Worm (Caenorhabditis elegans) whole organism, L4 larva: Measurements from ENCODE around the gene M116.5.

Source experiments
- F49E8.2 ChIP-seq: sonication (generic microtip); optimal IDR thresholded peaks from 2 replicates; lab custom pipeline; 2016; ENCODE audit warnings: missing compliant biosample characterization, mild to moderate bottlenecking, missing genetic modification characterization, borderline replicate concordance
- T20F7.1 ChIP-seq: fragments of 200-800 bp; sonication (Bioruptor generic); optimal IDR thresholded peaks from 2 replicates; lab custom pipeline; 2018; ENCODE audit warnings: mild to moderate bottlenecking, missing genetic modification characterization, missing compliant biosample characterization
- T26A8.4 ChIP-seq: fragments of 200-800 bp; sonication (Bioruptor generic); IDR thresholded peaks from 2 replicates; pipeline ENCODE4 v1.3.6; 2022; ENCODE audit warnings: missing genetic modification characterization, missing compliant biosample characterization
- Y5F2A.4 ChIP-seq: fragments of 200-800 bp; sonication (Bioruptor generic); optimal IDR thresholded peaks from 2 replicates; lab custom pipeline; 2018; ENCODE audit warnings: mild to moderate bottlenecking, missing genetic modification characterization, missing compliant biosample characterization
- aha-1 ChIP-seq: fragments of 150-350 bp; peaks from one replicate; lab custom pipeline; 2014; ENCODE audit warnings: missing biosample characterization, missing genetic modification characterization
- ceh-62 ChIP-seq: sonication (generic microtip); optimal IDR thresholded peaks from 2 replicates; lab custom pipeline; 2017; ENCODE audit warnings: missing biosample characterization, missing genetic modification characterization
- daf-16 ChIP-seq, 3 experiments: sonication (generic microtip); optimal IDR thresholded peaks; 2 replicates each; lab custom pipeline; 2016 to 2017; ENCODE audit warnings: missing genetic modification characterization in 3 of 3, missing genetic modification reagents in 3 of 3, mild to moderate bottlenecking in 2 of 3, missing compliant biosample characterization in 2 of 3, missing biosample characterization in 1 of 3, moderate library complexity in 1 of 3
- dmd-6 ChIP-seq: fragments of 200-800 bp; sonication (Bioruptor generic); IDR thresholded peaks from 2 replicates; pipeline ENCODE4 v1.3.6; 2022; ENCODE audit warnings: missing genetic modification reagents, missing genetic modification characterization, missing compliant biosample characterization
- duxl-1 ChIP-seq: sonication (generic microtip); optimal IDR thresholded peaks from 2 replicates; lab custom pipeline; 2016; ENCODE audit warnings: mild to moderate bottlenecking, missing genetic modification characterization, moderate library complexity, missing compliant biosample characterization; ENCODE audit not compliant: poor library complexity
- dve-1 ChIP-seq: sonication (generic microtip); optimal IDR thresholded peaks from 2 replicates; lab custom pipeline; 2017; ENCODE audit warnings: antibody characterized with exemption, mild to moderate bottlenecking, missing genetic modification characterization, missing compliant biosample characterization; ENCODE audit not compliant: insufficient read depth
- hlh-11 ChIP-seq: fragments of 200-800 bp; sonication (Bioruptor generic); optimal IDR thresholded peaks from 2 replicates; lab custom pipeline; 2018; ENCODE audit warnings: mild to moderate bottlenecking, missing genetic modification characterization, missing compliant biosample characterization
- hlh-30 ChIP-seq: sonication (generic microtip); optimal IDR thresholded peaks from 2 replicates; lab custom pipeline; 2017; ENCODE audit warnings: antibody characterized with exemption, mild to moderate bottlenecking, missing genetic modification characterization, missing compliant biosample characterization; ENCODE audit not compliant: insufficient read depth
- lim-7 ChIP-seq: fragments of 200-800 bp; sonication (Bioruptor generic); IDR thresholded peaks from 2 replicates; pipeline ENCODE4 v1.3.6; 2022; ENCODE audit warnings: missing genetic modification characterization, missing compliant biosample characterization
- lin-15B ChIP-seq: fragments of 150-350 bp; sonication (generic microtip); optimal IDR thresholded peaks from 3 replicates; lab custom pipeline; 2014; ENCODE audit warnings: missing biosample characterization, missing genetic modification characterization
- lir-3 ChIP-seq: sonication (generic microtip); optimal IDR thresholded peaks from 2 replicates; lab custom pipeline; 2016; ENCODE audit warnings: mild to moderate bottlenecking, missing genetic modification characterization, missing compliant biosample characterization
- mdl-1 ChIP-seq, 2 experiments: fragments of 150-350 bp in 1 of 2; sonication (generic microtip) in 1 of 2; optimal IDR thresholded peaks; 2 replicates each; lab custom pipeline; 2014 to 2017; ENCODE audit warnings: missing biosample characterization in 2 of 2, missing genetic modification characterization in 2 of 2
- mdt-29 ChIP-seq: fragments of 200-800 bp; sonication (Bioruptor generic); IDR thresholded peaks from 2 replicates; pipeline ENCODE4 v1.3.6; 2022; ENCODE audit warnings: missing genetic modification reagents, missing genetic modification characterization, missing compliant biosample characterization
- mes-2 ChIP-seq: sonication (generic microtip); optimal IDR thresholded peaks from 2 replicates; lab custom pipeline; 2016; ENCODE audit warnings: missing genotype, mild to moderate bottlenecking, missing genetic modification characterization, missing compliant biosample characterization; ENCODE audit not compliant: poor library complexity, severe bottlenecking
- mxl-3 ChIP-seq: fragments of 200-800 bp; sonication (Bioruptor generic); optimal IDR thresholded peaks from 2 replicates; lab custom pipeline; 2018; ENCODE audit warnings: mild to moderate bottlenecking, missing genetic modification characterization, missing compliant biosample characterization
- nhr-10 ChIP-seq: fragments of 150-350 bp; optimal IDR thresholded peaks from 2 replicates; lab custom pipeline; 2014; ENCODE audit warnings: missing biosample characterization, missing genetic modification characterization
- nhr-111 ChIP-seq: fragments of 200-800 bp; sonication (Bioruptor generic); optimal IDR thresholded peaks from 2 replicates; lab custom pipeline; 2018; ENCODE audit warnings: mild to moderate bottlenecking, missing genetic modification characterization, missing compliant biosample characterization
- nhr-28 ChIP-seq: fragments of 150-350 bp; optimal IDR thresholded peaks from 2 replicates; lab custom pipeline; 2014; ENCODE audit warnings: missing biosample characterization, missing genetic modification characterization
- pqm-1 ChIP-seq: sonication (generic microtip); optimal IDR thresholded peaks from 2 replicates; lab custom pipeline; 2017; ENCODE audit warnings: missing biosample characterization, missing genetic modification characterization
- saeg-2 ChIP-seq: fragments of 200-800 bp; sonication (Bioruptor generic); IDR thresholded peaks from 2 replicates; pipeline ENCODE4 v1.3.6; 2022; ENCODE audit warnings: missing genetic modification reagents, missing genetic modification characterization, missing compliant biosample characterization
- sdz-12 ChIP-seq: fragments of 200-800 bp; sonication (Bioruptor generic); optimal IDR thresholded peaks from 2 replicates; lab custom pipeline; 2018; ENCODE audit warnings: mild to moderate bottlenecking, missing genetic modification characterization, missing compliant biosample characterization
- spr-1 ChIP-seq: sonication (generic microtip); optimal IDR thresholded peaks from 2 replicates; lab custom pipeline; 2016; ENCODE audit warnings: mild to moderate bottlenecking, missing genetic modification characterization, missing compliant biosample characterization
- unc-130 ChIP-seq: sonication (generic microtip); optimal IDR thresholded peaks from 2 replicates; lab custom pipeline; 2016; ENCODE audit warnings: missing genetic modification reagents, missing genetic modification characterization, missing compliant biosample characterization
- zfp-2 ChIP-seq: sonication (generic microtip); optimal IDR thresholded peaks from 2 replicates; lab custom pipeline; 2016; ENCODE audit warnings: mild to moderate bottlenecking, missing genetic modification characterization, missing compliant biosample characterization

M116.5 gene

ce11 chrIV:8367887-8368286 is 53.0 kb downstream of the M116.5 start:
- TF ChIP-seq aha-1 (tag; lab: Kevin White, UChicago) (peak; percentile 93), duxl-1 (tag; lab: Kevin White, UChicago) (no peak)

- peak; percentile 13 for TF ChIP-seq mxl-3 (GFP tag; lab: Kevin White, UChicago)
- TF ChIP-seq F49E8.2 = no peak
- TF ChIP-seq T26A8.4 (GFP tag; lab: Robert Waterston, UW) = no peak
- TF ChIP-seq lin-15B (tag; lab: Kevin White, UChicago) = no peak
- no peak for TF ChIP-seq unc-130
- no peak for TF ChIP-seq spr-1 (tag; lab: Kevin White, UChicago)
- TF ChIP-seq dve-1 = peak; percentile 42
- no peak for TF ChIP-seq daf-16 (GFP tag; optimal IDR thresholded peaks at IDR 0.05; lab: Kevin White, UChicago)
- peak; percentile 46 for TF ChIP-seq daf-16 (tag; optimal IDR thresholded peaks at IDR 0.05; lab: Kevin White, UChicago)
- TF ChIP-seq dmd-6 (GFP tag; lab: Robert Waterston, UW) = peak; percentile 79
- TF ChIP-seq sdz-12 (GFP tag; lab: Kevin White, UChicago) = no peak
- TF ChIP-seq T20F7.1 (GFP tag; lab: Kevin White, UChicago) = no peak
- peak; percentile 39 for TF ChIP-seq hlh-11 (tag; lab: Kevin White, UChicago)
- peak; percentile 41 for TF ChIP-seq hlh-30 (tag; lab: Kevin White, UChicago)
- no peak for TF ChIP-seq mdt-29 (GFP tag; lab: Robert Waterston, UW)
- peak; percentile 47 for TF ChIP-seq nhr-28 (tag; lab: Kevin White, UChicago)
- no peak for TF ChIP-seq nhr-111 (GFP tag; lab: Kevin White, UChicago)
- TF ChIP-seq Y5F2A.4 (GFP tag; lab: Kevin White, UChicago) = no peak
- TF ChIP-seq lir-3 (tag; lab: Kevin White, UChicago) = no peak
- no peak for TF ChIP-seq saeg-2 (GFP tag; lab: Robert Waterston, UW)
- TF ChIP-seq mdl-1 (tag; optimal IDR thresholded peaks at IDR 0.05; lab: Kevin White, UChicago) = peak in 1 of 2 experiments; percentile 53
- no peak for TF ChIP-seq zfp-2
- peak; percentile 34 for TF ChIP-seq pqm-1
- no peak for TF ChIP-seq nhr-10 (tag; lab: Kevin White, UChicago)
- TF ChIP-seq ceh-62 (tag; lab: Kevin White, UChicago) = no peak
- no peak for TF ChIP-seq aha-1 (tag; lab: Kevin White, UChicago)
- no peak for TF ChIP-seq mes-2 (tag; lab: Kevin White, UChicago)
- no peak for TF ChIP-seq lim-7 (GFP tag; lab: Robert Waterston, UW)
These were observed 54.6 kb downstream of the M116.5 start, which contains the start of gene aagr-1 for ce11 chrIV:8366295-8366694. Gene aagr-1 (plus strand): TSS chrIV:8366521.
